Fruit fly (Drosophila melanogaster): ENCODE measurements around the gene MBD-like.
A peak's percentile ranks its signal among the peaks of the same experiment; 100 is the strongest.

The MBD-like gene

dm6 chr3R:9534595-9535217 is 24.9 kb upstream of the MBD-like start:
- TF ChIP-seq jim (GFP tag; optimal IDR thresholded peaks at IDR 0.05) (no peak), sage (GFP tag; optimal IDR thresholded peaks at IDR 0.05) (no peak), Vsx2 (GFP tag; optimal IDR thresholded peaks at IDR 0.05; ENCODE audit: partially characterized antibody) (peak; percentile 36), Dif (GFP tag; optimal IDR thresholded peaks at IDR 0.05; ENCODE audit: partially characterized antibody) (peak; percentile 85), dl (GFP tag; optimal IDR thresholded peaks at IDR 0.05; ENCODE audit: insufficient read depth in 1 of 2, partially characterized antibody in 2 of 2) (peak; percentile 80 to 85)

DNA sequence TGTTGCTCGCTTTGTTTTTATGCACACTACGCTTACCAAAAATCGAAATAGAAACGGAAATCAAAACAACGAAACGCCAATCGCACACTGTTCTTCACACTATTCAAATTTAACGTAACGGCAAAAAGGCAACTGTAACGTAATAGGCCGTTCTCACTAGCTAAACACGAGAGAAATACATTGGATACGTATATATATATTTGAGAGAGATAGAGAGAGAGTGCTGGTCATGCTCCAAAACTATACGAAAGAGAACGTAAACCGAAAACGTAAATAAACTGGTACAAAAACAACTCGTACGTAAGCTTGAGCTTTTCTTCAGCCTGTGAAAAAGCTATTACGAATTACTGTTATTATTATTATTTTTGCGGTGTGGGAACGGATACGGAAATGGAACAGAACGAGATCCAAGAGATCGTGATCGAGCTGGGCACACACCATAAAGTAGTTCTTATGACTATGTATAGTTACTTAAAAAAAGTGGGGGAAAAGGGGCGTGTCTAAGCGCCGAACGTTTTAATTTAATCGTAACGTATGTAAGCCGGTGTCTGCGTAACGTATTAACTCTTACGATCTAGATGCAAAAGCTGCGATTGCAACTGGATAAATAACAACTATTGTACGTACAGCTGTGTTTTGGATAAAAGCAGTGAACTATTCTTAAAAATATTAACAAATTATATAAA is 15.9 kb upstream of the MBD-like start:
- peak; percentile 29 for TF ChIP-seq N (GFP tag; optimal IDR thresholded peaks at IDR 0.05)
- no peak for TF ChIP-seq psq (GFP tag; optimal IDR thresholded peaks at IDR 0.05)
- TF ChIP-seq usp (GFP tag; optimal IDR thresholded peaks at IDR 0.05) = no peak
- no peak for TF ChIP-seq Sp1 (GFP tag; optimal IDR thresholded peaks at IDR 0.05)

DNA sequence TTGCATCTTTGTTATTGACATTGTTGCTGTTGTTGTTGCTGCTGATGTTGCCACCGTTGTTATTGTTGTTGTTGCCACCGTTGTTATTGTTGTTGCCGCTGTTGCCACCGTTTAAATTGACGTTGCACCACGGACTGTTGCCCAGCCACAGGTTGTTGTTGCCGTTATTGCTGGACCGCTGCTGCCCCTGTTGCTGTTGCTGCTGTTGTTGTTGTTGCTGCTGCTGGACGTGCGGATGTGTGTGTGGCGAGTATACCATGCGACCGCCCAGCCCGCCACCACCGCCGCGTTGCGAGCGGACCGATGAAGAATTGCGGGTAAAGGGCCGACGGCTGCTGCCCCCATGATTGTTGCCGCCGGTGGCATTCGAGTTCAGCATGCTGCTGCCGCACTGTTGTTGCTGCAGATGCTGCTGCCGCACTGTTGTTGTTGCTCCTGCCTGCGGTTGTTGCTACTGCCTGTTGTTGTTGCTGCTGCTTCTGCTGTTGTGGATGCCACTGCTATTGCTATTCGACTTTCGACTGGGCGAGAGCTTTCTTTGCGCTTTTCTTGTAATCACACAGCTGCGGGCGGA is 12.7 kb upstream of the MBD-like start:
- no peak for TF ChIP-seq HLH106 (tag; optimal IDR thresholded peaks at IDR 0.05)
- TF ChIP-seq Vsx2 (GFP tag; optimal IDR thresholded peaks at IDR 0.05; ENCODE audit: partially characterized antibody) = no peak
- no peak for TF ChIP-seq dsf (GFP tag; optimal IDR thresholded peaks at IDR 0.05; ENCODE audit: borderline replicate concordance)
- TF ChIP-seq Hr78 (GFP tag; optimal IDR thresholded peaks at IDR 0.05) = no peak
- no peak for TF ChIP-seq sage (GFP tag; optimal IDR thresholded peaks at IDR 0.05)
- no peak for TF ChIP-seq dmrt93B (GFP tag; optimal IDR thresholded peaks at IDR 0.05)
- peak; percentile 82 for TF ChIP-seq Dfd (GFP tag; optimal IDR thresholded peaks at IDR 0.05)

dm6 chr3R:9548769-9549168 is 10.8 kb upstream of the MBD-like start:
- TF ChIP-seq Hnf4 (GFP tag; optimal IDR thresholded peaks at IDR 0.05) = no peak
- TF ChIP-seq Dfd (GFP tag; optimal IDR thresholded peaks at IDR 0.05) = no peak

dm6 chr3R:9550265-9551012 is 9.1 kb upstream of the MBD-like start:
- no peak for TF ChIP-seq tai (GFP tag; optimal IDR thresholded peaks at IDR 0.05)
- TF ChIP-seq Dif (GFP tag; optimal IDR thresholded peaks at IDR 0.05; ENCODE audit: partially characterized antibody) = peak; percentile 100
- peak; percentile 16 for TF ChIP-seq CG32264 (GFP tag; optimal IDR thresholded peaks at IDR 0.05)
- peak; percentile 26 for TF ChIP-seq br (GFP tag; optimal IDR thresholded peaks at IDR 0.05)
- TF ChIP-seq OdsH (GFP tag; optimal IDR thresholded peaks at IDR 0.05) = peak; percentile 23
- peak; percentile 56 for TF ChIP-seq N (GFP tag; optimal IDR thresholded peaks at IDR 0.05)
- TF ChIP-seq psq (GFP tag; optimal IDR thresholded peaks at IDR 0.05) = no peak
- TF ChIP-seq Rel (GFP tag; optimal IDR thresholded peaks at IDR 0.05) = peak; percentile 64
- TF ChIP-seq Rel (tag; optimal IDR thresholded peaks at IDR 0.05) = no peak
- TF ChIP-seq HLH106 (tag; optimal IDR thresholded peaks at IDR 0.05) = no peak
- peak; percentile 99 for TF ChIP-seq dl (GFP tag; optimal IDR thresholded peaks at IDR 0.05; ENCODE audit: insufficient read depth in 1 of 2, partially characterized antibody in 2 of 2)
- peak; percentile 10 for TF ChIP-seq rgr (GFP tag; optimal IDR thresholded peaks at IDR 0.05)
- peak; percentile 31 for TF ChIP-seq Jra (GFP tag; optimal IDR thresholded peaks at IDR 0.05)
- TF ChIP-seq brk (GFP tag; optimal IDR thresholded peaks at IDR 0.05) = peak; percentile 24
- TF ChIP-seq foxo (GFP tag; optimal IDR thresholded peaks at IDR 0.05) = no peak
- no peak for TF ChIP-seq Abd-B (GFP tag; optimal IDR thresholded peaks at IDR 0.05)
- no peak for TF ChIP-seq CrebA (GFP tag; optimal IDR thresholded peaks at IDR 0.05; ENCODE audit: borderline replicate concordance)
- TF ChIP-seq Hr83 (GFP tag; optimal IDR thresholded peaks at IDR 0.05; ENCODE audit: poor library complexity, severe bottlenecking) = peak; percentile 91
- TF ChIP-seq GATAd (GFP tag; optimal IDR thresholded peaks at IDR 0.05) = no peak
- TF ChIP-seq dmrt93B (GFP tag; optimal IDR thresholded peaks at IDR 0.05) = no peak
- no peak for TF ChIP-seq CG9705 (GFP tag; optimal IDR thresholded peaks at IDR 0.05)
- TF ChIP-seq Vsx2 (GFP tag; optimal IDR thresholded peaks at IDR 0.05; ENCODE audit: partially characterized antibody) = peak; percentile 98
- TF ChIP-seq Sp1 (GFP tag; optimal IDR thresholded peaks at IDR 0.05) = no peak
- TF ChIP-seq dsf (GFP tag; optimal IDR thresholded peaks at IDR 0.05; ENCODE audit: borderline replicate concordance) = no peak
- no peak for TF ChIP-seq Hr78 (GFP tag; optimal IDR thresholded peaks at IDR 0.05)
- peak; percentile 70 for TF ChIP-seq Hnf4 (GFP tag; optimal IDR thresholded peaks at IDR 0.05)
- peak; percentile 30 for TF ChIP-seq h (GFP tag; optimal IDR thresholded peaks at IDR 0.05)
- peak; percentile 66 for TF ChIP-seq sage (GFP tag; optimal IDR thresholded peaks at IDR 0.05)

All from whole organism, wandering third instar larva.